Fruit fly (Drosophila melanogaster): ENCODE data around the gene Sec15.

The Sec15 gene

dm6 chr3R:21107907-21108591 lies at the start of gene Sec15, which contains the start of gene rtet:
Gene Sec15 (minus strand): TSS chr3R:21107972.
Gene rtet (plus strand): TSS chr3R:21108446.
- TF ChIP-seq Ets98B (GFP tag; IDR thresholded peaks at IDR 0.05) (peak; percentile 58), Pif1B (GFP tag; optimal IDR thresholded peaks at IDR 0.05) (no peak), CG4496 (GFP tag; IDR thresholded peaks at IDR 0.05) (peak; percentile 63; the same call in 1 of the 3 replicates), gl (tag; optimal IDR thresholded peaks at IDR 0.05) (no peak), CG32121 (GFP tag; IDR thresholded peaks at IDR 0.05) (peak; percentile 52), D1 (tag; optimal IDR thresholded peaks at IDR 0.05) (no peak), CG8301 (tag; optimal IDR thresholded peaks at IDR 0.05) (no peak), rn (GFP tag; IDR thresholded peaks at IDR 0.05) (no peak), CG17806 (tag; optimal IDR thresholded peaks at IDR 0.05) (peak; percentile 6), CG10348 (GFP tag; IDR thresholded peaks at IDR 0.05) (no peak), CG15710 (tag; optimal IDR thresholded peaks at IDR 0.05) (peak; percentile 47), CG12605 (GFP tag; IDR thresholded peaks at IDR 0.05) (peak; percentile 27; the same call in 1 of the 2 replicates), CG9948 (tag; optimal IDR thresholded peaks at IDR 0.05) (peak; percentile 30), Pif1A (GFP tag; optimal IDR thresholded peaks at IDR 0.05) (no peak), fd96Ca (GFP tag; IDR thresholded peaks at IDR 0.05) (peak; percentile 66), CG34367 (tag; optimal IDR thresholded peaks at IDR 0.05) (peak; percentile 27)

- TF ChIP-seq Pif1A (GFP tag; optimal IDR thresholded peaks at IDR 0.05) (no peak), CG8301 (tag; optimal IDR thresholded peaks at IDR 0.05) (no peak), CG32121 (GFP tag; IDR thresholded peaks at IDR 0.05) (no peak), CG12605 (GFP tag; IDR thresholded peaks at IDR 0.05) (no peak), CG4496 (GFP tag; IDR thresholded peaks at IDR 0.05) (no peak), EcR (GFP tag; optimal IDR thresholded peaks at IDR 0.05) (no peak), Pif1B (GFP tag; optimal IDR thresholded peaks at IDR 0.05) (no peak), CG15710 (tag; optimal IDR thresholded peaks at IDR 0.05) (no peak), CG10348 (GFP tag; IDR thresholded peaks at IDR 0.05) (no peak), CG9948 (tag; optimal IDR thresholded peaks at IDR 0.05) (no peak), Snoo (tag; optimal IDR thresholded peaks at IDR 0.05) (no peak), CG34367 (tag; optimal IDR thresholded peaks at IDR 0.05) (no peak), gl (tag; optimal IDR thresholded peaks at IDR 0.05) (no peak), CG8159 (tag; optimal IDR thresholded peaks at IDR 0.05) (no peak)
Observed at dm6 chr3R:21156572-21157480, 49.1 kb upstream of the Sec15 start.

- TF ChIP-seq CG34367 (tag; optimal IDR thresholded peaks at IDR 0.05) (no peak), rn (GFP tag; IDR thresholded peaks at IDR 0.05) (no peak), Pif1B (GFP tag; optimal IDR thresholded peaks at IDR 0.05) (peak; percentile 27), Pif1A (GFP tag; optimal IDR thresholded peaks at IDR 0.05) (peak; percentile 12)
Observed at dm6 chr3R:21155931-21156488, 48.2 kb upstream of the Sec15 start.

dm6 chr3R:21154130-21154529 lies 46.4 kb upstream of the Sec15 start:
- peak; percentile 33; the same call in 1 of the 3 replicates for TF ChIP-seq fd96Ca (GFP tag; IDR thresholded peaks at IDR 0.05)
- TF ChIP-seq D1 (tag; optimal IDR thresholded peaks at IDR 0.05), result no peak
- TF ChIP-seq EcR (GFP tag; optimal IDR thresholded peaks at IDR 0.05), result no peak
- no peak for TF ChIP-seq Pif1B (GFP tag; optimal IDR thresholded peaks at IDR 0.05)
- peak; percentile 51; the same call in 1 of the 3 replicates for TF ChIP-seq CG4496 (GFP tag; IDR thresholded peaks at IDR 0.05)
- TF ChIP-seq CG12605 (GFP tag; IDR thresholded peaks at IDR 0.05), result no peak
- TF ChIP-seq CG15710 (tag; optimal IDR thresholded peaks at IDR 0.05), result no peak
- no peak for TF ChIP-seq CG8301 (tag; optimal IDR thresholded peaks at IDR 0.05)

dm6 chr3R:21152856-21153278 lies 45.1 kb upstream of the Sec15 start:
- TF ChIP-seq Pif1B (GFP tag; optimal IDR thresholded peaks at IDR 0.05) (peak; percentile 54), fd96Ca (GFP tag; IDR thresholded peaks at IDR 0.05) (peak; percentile 83; the same call in 2 of the 3 replicates), Snoo (tag; optimal IDR thresholded peaks at IDR 0.05) (peak; percentile 89), gl (tag; optimal IDR thresholded peaks at IDR 0.05) (peak; percentile 92), D1 (tag; optimal IDR thresholded peaks at IDR 0.05) (no peak), CG4496 (GFP tag; IDR thresholded peaks at IDR 0.05) (peak; percentile 94), Pif1A (GFP tag; optimal IDR thresholded peaks at IDR 0.05) (peak; percentile 91), CG32121 (GFP tag; IDR thresholded peaks at IDR 0.05) (peak; percentile 74; the same call in 1 of the 2 replicates), CG10348 (GFP tag; IDR thresholded peaks at IDR 0.05) (no peak), Ets98B (GFP tag; IDR thresholded peaks at IDR 0.05) (peak; percentile 97), CG8301 (tag; optimal IDR thresholded peaks at IDR 0.05) (peak; percentile 84), CG13204 (GFP tag; optimal IDR thresholded peaks at IDR 0.05) (peak; percentile 90), CG34367 (tag; optimal IDR thresholded peaks at IDR 0.05) (peak; percentile 75), rn (GFP tag; IDR thresholded peaks at IDR 0.05) (peak; percentile 63; the same call in 1 of the 2 replicates), CG17806 (tag; optimal IDR thresholded peaks at IDR 0.05) (peak; percentile 70), CG8159 (tag; optimal IDR thresholded peaks at IDR 0.05) (peak; percentile 74), CG12605 (GFP tag; IDR thresholded peaks at IDR 0.05) (peak; percentile 95), CG14655 (GFP tag; optimal IDR thresholded peaks at IDR 0.05) (peak; percentile 87), CG15710 (tag; optimal IDR thresholded peaks at IDR 0.05) (peak; percentile 71), CG9948 (tag; optimal IDR thresholded peaks at IDR 0.05) (peak; percentile 54), EcR (GFP tag; optimal IDR thresholded peaks at IDR 0.05) (peak; percentile 58)

All from whole organism, pupa.